Fruit fly (Drosophila melanogaster): Measurements from ENCODE around the gene CG10859.

The CG10859 gene

dm6 chr2L:13445249-13445846 lies 46.9 kb upstream of the CG10859 start, which contains the start of gene Hacd2 (continued):
- TF ChIP-seq CG18011 (GFP tag; optimal IDR thresholded peaks at IDR 0.05) (no peak), onecut (GFP tag; IDR thresholded peaks at IDR 0.05) (peak; percentile 96), HLHmδ (GFP tag; optimal IDR thresholded peaks at IDR 0.05) (no peak), CG14860 (GFP tag; IDR thresholded peaks at IDR 0.05; ENCODE audit: partially characterized antibody) (0 out of 3 replicates have a peak, but pooled peaks have one; percentile 11), CG6791 (GFP tag; IDR thresholded peaks at IDR 0.05; ENCODE audit: partially characterized antibody) (peak; percentile 63; the same call in 2 of the 3 replicates), CG3163 (GFP tag; optimal IDR thresholded peaks at IDR 0.05) (peak; percentile 33), pzg (GFP tag; optimal IDR thresholded peaks at IDR 0.05) (peak; percentile 95), CG10565 (GFP tag; optimal IDR thresholded peaks at IDR 0.05) (no peak), CG6254 (GFP tag; optimal IDR thresholded peaks at IDR 0.05) (no peak), bowl (GFP tag; IDR thresholded peaks at IDR 0.05) (no peak), CG9932 (GFP tag; IDR thresholded peaks at IDR 0.05) (peak; percentile 43; the same call in 1 of the 2 replicates), al (GFP tag; IDR thresholded peaks at IDR 0.05) (peak; percentile 14; the same call in 1 of the 2 replicates), zen (tag; optimal IDR thresholded peaks at IDR 0.05) (no peak), chif (GFP tag; optimal IDR thresholded peaks at IDR 0.05) (peak in 1 of 2 experiments; percentile 11), h (optimal IDR thresholded peaks at IDR 0.05) (no peak), maf-S (GFP tag; optimal IDR thresholded peaks at IDR 0.05) (peak; percentile 24), CG1792 (GFP tag; optimal IDR thresholded peaks at IDR 0.05) (peak; percentile 28), CG31388 (GFP tag; optimal IDR thresholded peaks at IDR 0.05) (no peak), CG7556 (GFP tag; optimal IDR thresholded peaks at IDR 0.05) (no peak), CG11695 (GFP tag; IDR thresholded peaks at IDR 0.05) (peak; percentile 50; the same call in 1 of the 3 replicates), CG15514 (GFP tag; optimal IDR thresholded peaks at IDR 0.05) (peak; percentile 87), CG9609 (GFP tag; optimal IDR thresholded peaks at IDR 0.05) (peak; percentile 11), CG5953 (GFP tag; IDR thresholded peaks at IDR 0.05) (no peak), CG10366 (GFP tag; IDR thresholded peaks at IDR 0.05) (no peak), CG13624 (GFP tag; optimal IDR thresholded peaks at IDR 0.05) (peak; percentile 53), CHES-1-like (GFP tag; optimal IDR thresholded peaks at IDR 0.05) (peak; percentile 55), Abd-B (GFP tag; optimal IDR thresholded peaks at IDR 0.05) (peak; percentile 25), gro (GFP tag; optimal IDR thresholded peaks at IDR 0.05) (peak; percentile 25), CG12659 (GFP tag; optimal IDR thresholded peaks at IDR 0.05) (peak; percentile 76), gsb (GFP tag; IDR thresholded peaks at IDR 0.05) (no peak), CG11560 (tag; IDR thresholded peaks at IDR 0.05) (no peak), Spps (tag; optimal IDR thresholded peaks at IDR 0.05) (no peak), CG10274 (GFP tag; optimal IDR thresholded peaks at IDR 0.05) (no peak), Optix (GFP tag; IDR thresholded peaks at IDR 0.05) (no peak), CG6175 (GFP tag; IDR thresholded peaks at IDR 0.05) (no peak), bigmax (GFP tag; optimal IDR thresholded peaks at IDR 0.05) (peak; percentile 71), CG15601 (tag; optimal IDR thresholded peaks at IDR 0.05) (no peak), YL-1 (GFP tag; optimal IDR thresholded peaks at IDR 0.05) (peak; percentile 77), CG6272 (GFP tag; IDR thresholded peaks at IDR 0.05) (0 out of 2 replicates have a peak, but pooled peaks have one; percentile 16), sens (GFP tag) (peak; percentile 88), Dbx (GFP tag; IDR thresholded peaks at IDR 0.05) (peak; percentile 52; the same call in 1 of the 3 replicates), vvl (GFP tag; IDR thresholded peaks at IDR 0.05) (peak; percentile 41; the same call in 1 of the 2 replicates), CG8281 (tag; optimal IDR thresholded peaks at IDR 0.05) (no peak), tna (GFP tag; IDR thresholded peaks at IDR 0.05; ENCODE audit: partially characterized antibody) (no peak), zfh2 (GFP tag; optimal IDR thresholded peaks at IDR 0.05) (peak; percentile 48), nmo (GFP tag; optimal IDR thresholded peaks at IDR 0.05) (peak; percentile 58), pan (optimal IDR thresholded peaks at IDR 0.05) (no peak), pan (GFP tag; optimal IDR thresholded peaks at IDR 0.05 in 1 of 2, IDR thresholded peaks at IDR 0.05 in 1 of 2) (peak in 1 of 2 experiments; percentile 12), dmrt11E (tag; optimal IDR thresholded peaks at IDR 0.05) (no peak), ac (GFP tag; optimal IDR thresholded peaks at IDR 0.05) (no peak)

Data from whole organism, embryonic.